Fruit fly (Drosophila melanogaster) whole organism, embryonic: ENCODE data around the gene srl.
A peak's percentile ranks its signal among the peaks of the same experiment; 100 is the strongest.

Source experiments
- Blimp-1 ChIP-seq: fragments of 200-800 bp; sonication (Bioruptor generic); optimal IDR thresholded peaks from 3 replicates; lab custom pipeline; 2018; ENCODE audit warnings: missing biosample characterization, missing genetic modification characterization, mild to moderate bottlenecking, moderate library complexity, missing genetic modification reagents
- CG11085 ChIP-seq: fragments of 200-800 bp; sonication (Bioruptor generic); IDR thresholded peaks from 2 replicates; pipeline ENCODE4 v1.3.6; 2022; ENCODE audit warnings: missing biosample characterization, missing genetic modification characterization
- CG12219 ChIP-seq: fragments of 200-800 bp; sonication (Bioruptor generic); optimal IDR thresholded peaks from 3 replicates; lab custom pipeline; 2018; ENCODE audit warnings: missing biosample characterization, mild to moderate bottlenecking, missing genetic modification characterization
- CG12659 ChIP-seq: fragments of 200-800 bp; sonication (Bioruptor generic); optimal IDR thresholded peaks from 3 replicates; lab custom pipeline; 2017; ENCODE audit warnings: mild to moderate bottlenecking, missing biosample characterization, missing genetic modification reagents, missing genetic modification characterization
- CG14014 ChIP-seq: fragments of 200-800 bp; sonication (Bioruptor generic); IDR thresholded peaks from 2 replicates; pipeline ENCODE4 v1.3.6; 2022; ENCODE audit warnings: missing biosample characterization, missing genetic modification characterization
- CG14667 ChIP-seq: fragments of 200-800 bp; sonication (Bioruptor generic); IDR thresholded peaks from 2 replicates; pipeline ENCODE4 v1.3.6; 2022; ENCODE audit warnings: missing biosample characterization, missing genetic modification characterization
- CG18599 ChIP-seq: fragments of 200-800 bp; sonication (Bioruptor generic); optimal IDR thresholded peaks from 3 replicates; lab custom pipeline; 2017; ENCODE audit warnings: missing biosample characterization, missing genetic modification characterization, mild to moderate bottlenecking, moderate library complexity, missing genetic modification reagents
- CG2199 ChIP-seq: fragments of 200-800 bp; sonication (Bioruptor generic); IDR thresholded peaks from 3 replicates; pipeline ENCODE4 v1.3.6; 2022; ENCODE audit warnings: missing biosample characterization, missing genetic modification characterization
- CG31224 ChIP-seq: fragments of 200-800 bp; sonication (Bioruptor generic); IDR thresholded peaks from 2 replicates; pipeline ENCODE4 v1.3.6; 2022; ENCODE audit warnings: missing biosample characterization, missing genetic modification characterization
- CG32772 ChIP-seq: fragments of 200-800 bp; sonication (Bioruptor generic); IDR thresholded peaks from 2 replicates; pipeline ENCODE4 v1.3.6; 2022; ENCODE audit warnings: missing biosample characterization, missing genetic modification characterization
- CG34422 ChIP-seq: fragments of 200-800 bp; sonication (Bioruptor generic); IDR thresholded peaks from 3 replicates; pipeline ENCODE4 v1.3.6; 2022; ENCODE audit warnings: missing biosample characterization, missing genetic modification characterization
- CG4707 ChIP-seq: fragments of 200-800 bp; sonication (Bioruptor generic); optimal IDR thresholded peaks from 2 replicates; lab custom pipeline; 2018; ENCODE audit warnings: missing biosample characterization, mild to moderate bottlenecking, missing genetic modification characterization, moderate library complexity
- CG4854 ChIP-seq: fragments of 200-800 bp; sonication (Bioruptor generic); optimal IDR thresholded peaks from 2 replicates; lab custom pipeline; 2016; ENCODE audit warnings: missing biosample characterization, missing genetic modification characterization, inconsistent platforms
- CG5180 ChIP-seq: fragments of 200-800 bp; sonication (Bioruptor generic); optimal IDR thresholded peaks from 3 replicates; lab custom pipeline; 2017; ENCODE audit warnings: missing biosample characterization, missing genetic modification characterization, mild to moderate bottlenecking, moderate library complexity, missing genetic modification reagents
- CG6272 ChIP-seq: fragments of 200-800 bp; sonication (Bioruptor generic); IDR thresholded peaks from 2 replicates; pipeline ENCODE4 v1.3.6; 2022; ENCODE audit warnings: missing biosample characterization, missing genetic modification characterization
- CG7928 ChIP-seq: fragments of 200-800 bp; sonication (Bioruptor generic); optimal IDR thresholded peaks from 2 replicates; lab custom pipeline; 2017; ENCODE audit warnings: missing biosample characterization, mild to moderate bottlenecking, missing genetic modification characterization
- CG8765 ChIP-seq: fragments of 200-800 bp; sonication (Bioruptor generic); IDR thresholded peaks from 2 replicates; pipeline ENCODE4 v1.3.6; 2022; ENCODE audit warnings: missing biosample characterization, missing genetic modification characterization
- CG9932 ChIP-seq: fragments of 200-800 bp; sonication (Bioruptor generic); IDR thresholded peaks from 2 replicates; pipeline ENCODE4 v1.3.6; 2022; ENCODE audit warnings: missing biosample characterization, missing genetic modification characterization
- CrebB ChIP-seq: fragments of 200-800 bp; sonication (Bioruptor generic); optimal IDR thresholded peaks from 3 replicates; lab custom pipeline; 2018; ENCODE audit warnings: missing biosample characterization, mild to moderate bottlenecking, missing genetic modification characterization
- D19A ChIP-seq: fragments of 200-800 bp; optimal IDR thresholded peaks from 3 replicates; lab custom pipeline; 2019; ENCODE audit warnings: missing biosample characterization, mild to moderate bottlenecking, missing genetic modification characterization, moderate library complexity
- Dll ChIP-seq: fragments of 200-800 bp; sonication (Bioruptor generic); IDR thresholded peaks from 4 replicates; pipeline ENCODE4 v1.3.6; 2022; ENCODE audit warnings: missing biosample characterization, missing genetic modification characterization; ENCODE audit not compliant: partially characterized antibody
- Ets65A ChIP-seq: fragments of 200-800 bp; sonication (Bioruptor generic); peaks from one replicate; lab custom pipeline; 2016; ENCODE audit warnings: missing biosample characterization, missing genetic modification characterization
- HLH3B ChIP-seq: fragments of 200-800 bp; sonication (Bioruptor generic); IDR thresholded peaks from 2 replicates; pipeline ENCODE4 v1.3.6; 2022; ENCODE audit warnings: missing biosample characterization, missing genetic modification characterization
- Hr78 ChIP-seq, 2 experiments: fragments of 200-800 bp in 1 of 2; fragments of >200 bp in 1 of 2; sonication (Bioruptor generic) in 1 of 2; optimal IDR thresholded peaks; 2 replicates each; lab custom pipeline; 2017 to 2019; ENCODE audit warnings: missing biosample characterization in 2 of 2, missing genetic modification characterization in 2 of 2, mild to moderate bottlenecking in 1 of 2, moderate library complexity in 1 of 2
- ab ChIP-seq: fragments of 200-800 bp; sonication (Bioruptor generic); optimal IDR thresholded peaks from 2 replicates; lab custom pipeline; 2016; ENCODE audit warnings: missing biosample characterization, missing genetic modification characterization
- bbx ChIP-seq: fragments of 200-800 bp; sonication (Bioruptor generic); IDR thresholded peaks from 2 replicates; pipeline ENCODE4 v1.3.6; 2022; ENCODE audit warnings: missing biosample characterization, missing genetic modification characterization; ENCODE audit not compliant: partially characterized antibody
- cas ChIP-seq: fragments of 200-800 bp; sonication (Bioruptor generic); IDR thresholded peaks from 2 replicates; pipeline ENCODE4 v1.3.6; 2022; ENCODE audit warnings: missing biosample characterization, missing genetic modification characterization
- chinmo ChIP-seq: fragments of 200-800 bp; sonication (Bioruptor generic); IDR thresholded peaks from 4 replicates; pipeline ENCODE4 v1.3.6; 2022; ENCODE audit warnings: missing biosample characterization, missing genetic modification characterization; ENCODE audit not compliant: partially characterized antibody
- ci ChIP-seq: fragments of 200-800 bp; sonication (Bioruptor generic); IDR thresholded peaks from 3 replicates; pipeline ENCODE4 v1.3.6; 2022; ENCODE audit warnings: missing biosample characterization, missing genetic modification characterization
- dan ChIP-seq: fragments of 200-800 bp; sonication (Bioruptor generic); IDR thresholded peaks from 2 replicates; pipeline ENCODE4 v1.3.6; 2022; ENCODE audit warnings: missing biosample characterization, missing genetic modification characterization
- dmrt99B ChIP-seq: fragments of 200-800 bp; sonication (Bioruptor generic); optimal IDR thresholded peaks from 2 replicates; lab custom pipeline; 2018; ENCODE audit warnings: missing biosample characterization, mild to moderate bottlenecking, missing genetic modification characterization, moderate library complexity
- dpn ChIP-seq, 2 experiments: fragments of 200-800 bp; sonication (Bioruptor generic); optimal IDR thresholded peaks; 3 replicates each; lab custom pipeline; 2016; ENCODE audit warnings: missing biosample characterization in 2 of 2, missing genetic modification characterization in 2 of 2
- gcm ChIP-seq: fragments of 200-800 bp; sonication (Bioruptor generic); optimal IDR thresholded peaks from 2 replicates; lab custom pipeline; 2019; ENCODE audit warnings: missing biosample characterization, mild to moderate bottlenecking, missing genetic modification characterization, moderate library complexity
- grn ChIP-seq: fragments of 200-800 bp; sonication (Bioruptor generic); optimal IDR thresholded peaks from 3 replicates; lab custom pipeline; 2017; ENCODE audit warnings: missing biosample characterization, missing genetic modification characterization
- ham ChIP-seq: fragments of 200-800 bp; sonication (Bioruptor generic); IDR thresholded peaks from 2 replicates; pipeline ENCODE4 v1.3.6; 2022; ENCODE audit warnings: missing biosample characterization, missing genetic modification characterization
- hth ChIP-seq: fragments of >200 bp; optimal IDR thresholded peaks from 2 replicates; lab custom pipeline; 2017; ENCODE audit warnings: inconsistent platforms
- kni ChIP-seq: fragments of 200-800 bp; sonication (Bioruptor generic); optimal IDR thresholded peaks from 3 replicates; lab custom pipeline; 2017; ENCODE audit warnings: mild to moderate bottlenecking, missing biosample characterization, missing genetic modification reagents, missing genetic modification characterization
- nau ChIP-seq: fragments of 200-800 bp; sonication (Bioruptor generic); optimal IDR thresholded peaks from 3 replicates; lab custom pipeline; 2017; ENCODE audit warnings: missing biosample characterization, mild to moderate bottlenecking, missing genetic modification characterization, missing genetic modification reagents
- nerfin-2 ChIP-seq: fragments of 200-800 bp; sonication (Bioruptor generic); IDR thresholded peaks from 2 replicates; pipeline ENCODE4 v1.3.6; 2022; ENCODE audit warnings: missing biosample characterization, missing genetic modification characterization; ENCODE audit not compliant: partially characterized antibody
- pita ChIP-seq: fragments of 200-800 bp; sonication (Bioruptor generic); optimal IDR thresholded peaks from 2 replicates; lab custom pipeline; 2017; ENCODE audit warnings: missing biosample characterization, mild to moderate bottlenecking, missing genetic modification characterization
- pros ChIP-seq: fragments of 200-800 bp; sonication (Bioruptor generic); optimal IDR thresholded peaks from 3 replicates; lab custom pipeline; 2019; ENCODE audit warnings: missing biosample characterization, mild to moderate bottlenecking, missing genetic modification characterization, moderate library complexity
- rib ChIP-seq: fragments of 200-800 bp; sonication (Bioruptor generic); IDR thresholded peaks from 2 replicates; pipeline ENCODE4 v1.3.6; 2022; ENCODE audit warnings: missing biosample characterization, missing genetic modification characterization
- sc ChIP-seq, 3 experiments: fragments of >200 bp in 2 of 3; fragments of 200-800 bp in 1 of 3; sonication (Bioruptor generic) in 1 of 3; optimal IDR thresholded peaks; 2 replicates in 2 of 3; 3 replicates in 1 of 3; lab custom pipeline; 2017; ENCODE audit warnings: mild to moderate bottlenecking in 1 of 3, missing biosample characterization in 1 of 3, missing genetic modification characterization in 1 of 3, missing genetic modification reagents in 1 of 3
- scrt ChIP-seq: fragments of 200-800 bp; sonication (Bioruptor generic); optimal IDR thresholded peaks from 2 replicates; lab custom pipeline; 2018; ENCODE audit warnings: missing biosample characterization, mild to moderate bottlenecking, missing genetic modification characterization, moderate library complexity
- sens ChIP-seq: fragments of 200-800 bp; sonication (Bioruptor generic); peaks from one replicate; lab custom pipeline; 2016; ENCODE audit warnings: missing biosample characterization, missing genetic modification characterization
- seq ChIP-seq: fragments of 200-800 bp; sonication (Bioruptor generic); IDR thresholded peaks from 2 replicates; pipeline ENCODE4 v1.3.6; 2022; ENCODE audit warnings: missing biosample characterization, missing genetic modification characterization
- sna ChIP-seq: fragments of 200-800 bp; sonication (Bioruptor generic); IDR thresholded peaks from 2 replicates; pipeline ENCODE4 v1.3.6; 2022; ENCODE audit warnings: missing biosample characterization, missing genetic modification characterization; ENCODE audit not compliant: partially characterized antibody
- sr ChIP-seq: fragments of 200-800 bp; sonication (Bioruptor generic); IDR thresholded peaks from 3 replicates; pipeline ENCODE4 v1.3.6; 2022; ENCODE audit warnings: missing biosample characterization, missing genetic modification characterization
- tll ChIP-seq, 2 experiments: fragments of 200-800 bp in 1 of 2; fragments of >200 bp in 1 of 2; sonication (Bioruptor generic) in 1 of 2; optimal IDR thresholded peaks; 2 replicates each; lab custom pipeline; 2017 to 2019; ENCODE audit warnings: missing biosample characterization in 2 of 2, missing genetic modification characterization in 2 of 2, mild to moderate bottlenecking in 1 of 2, moderate library complexity in 1 of 2
- vvl ChIP-seq: fragments of 200-800 bp; sonication (Bioruptor generic); IDR thresholded peaks from 2 replicates; pipeline ENCODE4 v1.3.6; 2022; ENCODE audit warnings: missing biosample characterization, missing genetic modification characterization
- zen ChIP-seq: fragments of 200-800 bp; sonication (Bioruptor generic); optimal IDR thresholded peaks from 3 replicates; lab custom pipeline; 2018; ENCODE audit warnings: missing biosample characterization, mild to moderate bottlenecking, missing genetic modification characterization, moderate library complexity

Gene srl

dm6 chr3R:4476004-4476403, 46.9 kb upstream of the srl start:
- no peak for TF ChIP-seq nerfin-2
- peak; percentile 69 for TF ChIP-seq sens
- peak; percentile 78 for TF ChIP-seq D19A (tag; lab: Kevin White, UChicago)
- TF ChIP-seq CG18599: no peak
- no peak for TF ChIP-seq sna

dm6 chr3R:4475378-4475777, 46.2 kb upstream of the srl start:
- TF ChIP-seq cas (GFP tag; lab: Robert Waterston, UW): no peak
- TF ChIP-seq kni (GFP tag; lab: Kevin White, UChicago): peak; percentile 42
- no peak for TF ChIP-seq gcm (GFP tag; lab: Kevin White, UChicago)
- TF ChIP-seq CG9932 (GFP tag; lab: Robert Waterston, UW): no peak
- no peak for TF ChIP-seq CG31224 (GFP tag; lab: Robert Waterston, UW)
- no peak for TF ChIP-seq pita (GFP tag; lab: Kevin White, UChicago)
- 0 out of 2 replicates have a peak, but pooled peaks have one; percentile 34 for TF ChIP-seq rib
- no peak for TF ChIP-seq ci (GFP tag; lab: Robert Waterston, UW)
- no peak for TF ChIP-seq nau
- no peak for TF ChIP-seq CG7928 (GFP tag; lab: Kevin White, UChicago)
- TF ChIP-seq dan: no peak
- no peak for TF ChIP-seq CrebB (tag; lab: Kevin White, UChicago)
- no peak for TF ChIP-seq CG34422
- 0 out of 3 replicates have a peak, but pooled peaks have one; percentile 38 for TF ChIP-seq CG2199
- no peak for TF ChIP-seq ab (GFP tag; lab: Kevin White, UChicago)
- TF ChIP-seq dmrt99B: no peak
- TF ChIP-seq Hr78 (GFP tag; optimal IDR thresholded peaks at IDR 0.05; lab: Kevin White, UChicago): peak in 1 of 2 experiments; percentile 84
- TF ChIP-seq vvl (GFP tag; lab: Robert Waterston, UW): 0 out of 2 replicates have a peak, but pooled peaks have one; percentile 39
- no peak for TF ChIP-seq seq (GFP tag; lab: Robert Waterston, UW)
- TF ChIP-seq CG14667 (GFP tag; lab: Robert Waterston, UW): no peak
- TF ChIP-seq hth: no peak
- TF ChIP-seq CG8765 (GFP tag; lab: Robert Waterston, UW): no peak
- TF ChIP-seq CG12659: no peak
- TF ChIP-seq CG6272 (GFP tag; lab: Robert Waterston, UW): no peak
- no peak for TF ChIP-seq Dll
- TF ChIP-seq sc (optimal IDR thresholded peaks at IDR 0.05; lab: Kevin White, UChicago): no peak
- no peak for TF ChIP-seq sc (GFP tag; optimal IDR thresholded peaks at IDR 0.05; lab: Kevin White, UChicago)
- TF ChIP-seq Blimp-1: peak; percentile 87
- TF ChIP-seq CG12219 (GFP tag; lab: Kevin White, UChicago): no peak
- no peak for TF ChIP-seq CG4707 (GFP tag; lab: Kevin White, UChicago)
- TF ChIP-seq CG32772 (GFP tag; lab: Robert Waterston, UW): no peak
- TF ChIP-seq bbx (GFP tag; lab: Robert Waterston, UW): no peak
- TF ChIP-seq CG11085: no peak

DNA sequence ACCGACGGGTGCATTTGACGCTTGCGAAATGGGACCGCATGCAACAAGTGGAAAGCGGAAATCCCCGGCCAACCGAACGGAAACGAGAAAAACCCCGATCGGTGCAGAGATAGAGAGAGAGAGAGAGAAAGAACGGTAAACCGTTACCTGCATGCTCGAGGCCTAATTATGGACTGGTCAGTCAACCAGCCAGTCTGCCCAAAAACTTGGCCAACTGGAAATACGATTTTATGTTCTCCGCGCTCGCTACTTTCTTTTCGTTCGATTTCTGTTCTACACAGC, 43.5 kb upstream of the srl start:
- peak in 1 of 2 experiments; percentile 63 for TF ChIP-seq tll (GFP tag; optimal IDR thresholded peaks at IDR 0.05; lab: Kevin White, UChicago)
- TF ChIP-seq CG4854 (GFP tag; lab: Kevin White, UChicago): no peak
- TF ChIP-seq Ets65A (GFP tag; lab: Kevin White, UChicago): peak; percentile 69
- TF ChIP-seq chinmo: 0 out of 4 replicates have a peak, but pooled peaks have one; percentile 8
- TF ChIP-seq dpn (GFP tag; optimal IDR thresholded peaks at IDR 0.05; lab: Kevin White, UChicago): no peak
- no peak for TF ChIP-seq scrt (GFP tag; lab: Kevin White, UChicago)
- TF ChIP-seq CG14014 (GFP tag; lab: Robert Waterston, UW): no peak
- peak; percentile 22; the same call in 1 of the 2 replicates for TF ChIP-seq HLH3B (GFP tag; lab: Robert Waterston, UW)
- TF ChIP-seq kni (GFP tag; lab: Kevin White, UChicago): peak; percentile 73
- no peak for TF ChIP-seq ham (GFP tag; lab: Robert Waterston, UW)
- peak; percentile 7 for TF ChIP-seq pros (GFP tag; lab: Kevin White, UChicago)
- peak; percentile 83 for TF ChIP-seq zen
- TF ChIP-seq CG5180: peak; percentile 18
- TF ChIP-seq sna: 0 out of 2 replicates have a peak, but pooled peaks have one; percentile 13
- no peak for TF ChIP-seq sr (GFP tag; lab: Robert Waterston, UW)
- peak; percentile 14 for TF ChIP-seq grn (GFP tag; lab: Kevin White, UChicago)
